Fruit fly (Drosophila melanogaster): ENCODE data around the gene CG18095.

CG18095 gene

DNA sequence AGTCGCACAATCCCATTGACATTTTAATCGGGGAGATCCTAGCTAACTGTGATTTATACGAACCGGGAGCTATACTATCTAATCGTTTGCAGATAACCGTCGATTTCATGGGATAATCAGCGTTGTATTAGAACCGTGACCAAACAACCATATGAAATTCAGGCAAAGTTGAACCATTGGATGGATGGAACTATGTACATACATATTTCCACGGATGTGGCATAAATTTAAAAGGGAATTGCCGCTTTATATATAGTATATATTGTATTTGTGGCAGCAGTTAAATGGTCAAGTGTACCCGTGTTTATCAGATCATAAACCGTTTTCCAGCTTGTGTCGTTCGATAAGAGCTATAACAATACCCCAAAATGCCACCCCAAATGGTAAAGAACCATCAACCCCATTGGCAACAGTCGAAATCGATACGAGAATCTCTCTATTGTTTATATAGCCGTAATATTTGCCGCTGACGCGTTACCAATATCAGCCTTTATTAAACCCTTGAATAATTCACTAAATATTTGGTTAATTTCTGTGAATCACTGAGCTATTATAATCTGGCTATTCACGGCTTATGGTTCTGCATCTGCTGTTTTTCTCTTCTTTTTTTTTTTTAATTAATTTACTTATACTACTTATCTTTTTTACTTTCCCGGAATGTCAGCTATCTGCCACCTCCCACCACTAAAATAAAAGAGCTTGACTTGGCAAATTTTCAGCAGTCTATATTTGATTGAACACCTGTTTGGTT is 18.9 kb downstream of the CG18095 start, which contains the start of gene bgm:
Gene bgm (plus strand): TSS at position 701 of the 751 bp plus-strand sequence.
- TF ChIP-seq HLH106 (tag; optimal IDR thresholded peaks at IDR 0.05), result no peak
- no peak for TF ChIP-seq Hnf4 (GFP tag; optimal IDR thresholded peaks at IDR 0.05)
- no peak for TF ChIP-seq brk (GFP tag; optimal IDR thresholded peaks at IDR 0.05)
- no peak for TF ChIP-seq jim (GFP tag; optimal IDR thresholded peaks at IDR 0.05)
- no peak for TF ChIP-seq dmrt93B (GFP tag; optimal IDR thresholded peaks at IDR 0.05)
- no peak for TF ChIP-seq usp (GFP tag; optimal IDR thresholded peaks at IDR 0.05)
- no peak for TF ChIP-seq dsf (GFP tag; optimal IDR thresholded peaks at IDR 0.05; ENCODE audit: borderline replicate concordance)
- TF ChIP-seq fru (GFP tag; optimal IDR thresholded peaks at IDR 0.05), result no peak
- TF ChIP-seq Myc (optimal IDR thresholded peaks at IDR 0.05), result no peak
- TF ChIP-seq lola (GFP tag; optimal IDR thresholded peaks at IDR 0.05), result no peak

DNA sequence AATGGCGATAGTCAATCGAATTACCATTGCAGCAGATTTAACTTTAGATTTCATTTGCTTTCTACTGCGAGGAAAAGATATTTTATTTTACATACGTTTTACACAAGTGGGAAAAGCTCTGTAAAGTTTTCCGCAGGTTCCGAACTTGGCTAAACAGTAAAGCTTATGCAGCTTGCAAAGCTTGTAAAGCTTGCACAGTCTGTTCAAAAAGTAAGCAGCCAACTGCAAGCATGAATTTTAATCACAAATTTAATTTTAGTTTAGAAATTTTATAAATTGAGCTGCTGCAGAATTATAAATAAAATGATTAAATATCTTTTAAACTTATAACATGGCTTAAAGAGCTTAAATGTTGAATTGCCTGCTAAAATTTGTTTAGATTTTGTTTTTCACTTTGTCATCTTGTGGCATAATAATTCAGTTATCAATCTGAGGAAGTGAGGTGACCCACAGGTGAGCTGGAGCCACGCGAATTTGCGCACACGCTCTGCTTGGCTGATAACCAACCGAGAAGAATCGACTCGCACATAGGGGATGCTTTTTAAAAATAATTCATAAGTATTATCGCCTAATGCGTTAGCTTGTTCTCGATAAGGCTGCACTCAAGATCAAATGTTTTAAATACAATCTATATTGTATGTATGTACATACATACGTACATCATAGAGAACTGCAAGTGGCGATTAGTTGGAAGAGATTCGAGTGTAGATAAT is 19.6 kb downstream of the CG18095 start:
- TF ChIP-seq Hnf4 (GFP tag; optimal IDR thresholded peaks at IDR 0.05) (peak; percentile 14), h (GFP tag; optimal IDR thresholded peaks at IDR 0.05) (peak; percentile 62), Abd-B (GFP tag; optimal IDR thresholded peaks at IDR 0.05) (no peak), rgr (GFP tag; optimal IDR thresholded peaks at IDR 0.05) (peak; percentile 31), woc (GFP tag; optimal IDR thresholded peaks at IDR 0.05) (peak; percentile 76), dsf (GFP tag; optimal IDR thresholded peaks at IDR 0.05; ENCODE audit: borderline replicate concordance) (no peak), ey (GFP tag; optimal IDR thresholded peaks at IDR 0.05) (no peak), Dif (GFP tag; optimal IDR thresholded peaks at IDR 0.05; ENCODE audit: partially characterized antibody) (no peak), HLH106 (tag; optimal IDR thresholded peaks at IDR 0.05) (peak; percentile 56), sage (GFP tag; optimal IDR thresholded peaks at IDR 0.05) (peak; percentile 35), OdsH (GFP tag; optimal IDR thresholded peaks at IDR 0.05) (peak; percentile 38), Vsx2 (GFP tag; optimal IDR thresholded peaks at IDR 0.05; ENCODE audit: partially characterized antibody) (no peak), brk (GFP tag; optimal IDR thresholded peaks at IDR 0.05) (peak; percentile 61), foxo (GFP tag; optimal IDR thresholded peaks at IDR 0.05) (peak in 1 of 2 experiments; percentile 51), psq (GFP tag; optimal IDR thresholded peaks at IDR 0.05) (no peak), fru (GFP tag; optimal IDR thresholded peaks at IDR 0.05) (peak; percentile 24), GATAd (GFP tag; optimal IDR thresholded peaks at IDR 0.05) (no peak)

DNA sequence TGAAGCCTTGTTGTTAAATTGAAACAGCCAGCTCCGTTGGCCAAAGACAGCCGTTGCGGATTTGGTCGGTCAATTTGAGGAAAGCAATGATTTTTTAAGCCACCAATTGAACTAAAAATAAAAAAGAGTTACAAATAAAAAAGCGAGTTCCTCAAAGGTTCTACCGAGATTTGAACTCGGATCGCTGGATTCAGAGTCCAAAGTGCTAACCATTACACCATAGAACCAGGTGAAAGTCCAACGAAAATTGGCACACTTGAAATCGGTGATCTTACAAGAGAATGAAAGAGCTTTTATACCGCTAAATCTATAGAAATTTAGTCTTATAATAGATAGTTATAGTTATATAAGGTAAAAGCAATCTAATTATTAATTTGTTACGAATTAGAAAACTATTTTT is 20.9 kb downstream of the CG18095 start:
- no peak for TF ChIP-seq lola (GFP tag; optimal IDR thresholded peaks at IDR 0.05)
- TF ChIP-seq rgr (GFP tag; optimal IDR thresholded peaks at IDR 0.05), result no peak
- no peak for TF ChIP-seq dl (GFP tag; optimal IDR thresholded peaks at IDR 0.05; ENCODE audit: insufficient read depth in 1 of 2, partially characterized antibody in 2 of 2)
- no peak for TF ChIP-seq CG9705 (GFP tag; optimal IDR thresholded peaks at IDR 0.05)
- TF ChIP-seq OdsH (GFP tag; optimal IDR thresholded peaks at IDR 0.05), result no peak
- TF ChIP-seq Sp1 (GFP tag; optimal IDR thresholded peaks at IDR 0.05), result no peak
- TF ChIP-seq Jra (GFP tag; optimal IDR thresholded peaks at IDR 0.05), result no peak
- TF ChIP-seq psq (GFP tag; optimal IDR thresholded peaks at IDR 0.05), result no peak
- peak; percentile 40 for TF ChIP-seq Hnf4 (GFP tag; optimal IDR thresholded peaks at IDR 0.05)
- TF ChIP-seq GATAd (GFP tag; optimal IDR thresholded peaks at IDR 0.05), result no peak
- no peak for TF ChIP-seq HLH106 (tag; optimal IDR thresholded peaks at IDR 0.05)
- no peak for TF ChIP-seq woc (GFP tag; optimal IDR thresholded peaks at IDR 0.05)
- TF ChIP-seq foxo (GFP tag; optimal IDR thresholded peaks at IDR 0.05), result no peak
- no peak for TF ChIP-seq sv (GFP tag; optimal IDR thresholded peaks at IDR 0.05)
- peak; percentile 21 for TF ChIP-seq CrebA (GFP tag; optimal IDR thresholded peaks at IDR 0.05; ENCODE audit: borderline replicate concordance)

DNA sequence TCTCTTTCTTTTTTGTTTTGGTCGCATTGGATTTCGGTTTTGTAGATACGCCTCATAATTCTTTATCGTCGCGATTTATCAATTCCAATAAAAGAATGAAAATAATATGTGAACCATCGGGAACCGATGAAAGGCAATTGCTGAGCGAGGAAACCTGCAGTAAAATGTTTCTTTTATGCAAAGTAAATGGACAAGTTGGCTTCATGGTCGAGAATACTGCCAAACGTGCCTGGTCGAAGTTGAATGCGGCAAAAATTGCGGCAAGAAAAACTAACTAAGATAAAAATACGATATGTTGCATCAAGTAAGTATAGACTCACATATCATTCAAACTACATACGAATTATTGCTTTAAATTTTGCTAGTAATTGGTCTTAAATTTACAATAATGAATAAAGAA is 23.5 kb downstream of the CG18095 start, which contains the start of gene CG42692:
Gene CG42692 (plus strand): TSS at position 301 of the 400 bp plus-strand sequence.
- TF ChIP-seq dl (GFP tag; optimal IDR thresholded peaks at IDR 0.05; ENCODE audit: insufficient read depth in 1 of 2, partially characterized antibody in 2 of 2) (no peak), h (GFP tag; optimal IDR thresholded peaks at IDR 0.05) (no peak), brk (GFP tag; optimal IDR thresholded peaks at IDR 0.05) (no peak), usp (GFP tag; optimal IDR thresholded peaks at IDR 0.05) (no peak), Myc (optimal IDR thresholded peaks at IDR 0.05) (no peak), CrebA (GFP tag; optimal IDR thresholded peaks at IDR 0.05; ENCODE audit: borderline replicate concordance) (no peak)

All from whole organism, wandering third instar larva.